Worm (Caenorhabditis elegans) whole organism, dauer: ENCODE measurements around the gene nhr-188.

Experiments
- unc-62 ChIP-seq: sonication (generic microtip); optimal IDR thresholded peaks from 2 replicates; lab custom pipeline; 2017; ENCODE audit warnings: missing biosample characterization, missing genetic modification reagents, missing genetic modification characterization

nhr-188 gene

DNA sequence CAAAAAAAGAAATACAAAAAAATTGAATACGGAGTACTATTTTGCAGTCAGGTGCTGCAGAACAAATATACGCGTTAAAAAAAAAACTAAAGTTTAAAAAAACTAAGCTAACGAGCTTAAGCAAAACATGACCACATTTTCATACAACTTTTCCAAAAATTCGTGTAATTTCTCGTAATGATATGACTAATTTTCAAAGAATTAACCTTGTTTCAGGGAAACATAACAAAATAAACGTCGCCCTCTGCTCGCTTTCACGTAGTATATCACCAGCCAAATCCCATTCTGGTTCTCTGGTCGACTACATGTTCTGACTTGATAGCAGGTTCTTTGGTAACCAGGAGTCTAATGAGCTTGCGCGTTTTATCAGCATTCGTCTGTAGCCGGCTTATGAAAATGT, 12.7 kb upstream of the nhr-188 start:
- no peak for TF ChIP-seq unc-62 (GFP tag; lab: Kevin White, UChicago)

ce11 chrV:3868905-3869304, 11.2 kb upstream of the nhr-188 start, which contains the start of gene nhr-157:
Gene nhr-157 (minus strand): TSS chrV:3869005.
- no peak for TF ChIP-seq unc-62 (GFP tag; lab: Kevin White, UChicago)

ce11 chrV:3865273-3865672, 7.6 kb upstream of the nhr-188 start:
- TF ChIP-seq unc-62 (GFP tag; lab: Kevin White, UChicago): no peak

DNA sequence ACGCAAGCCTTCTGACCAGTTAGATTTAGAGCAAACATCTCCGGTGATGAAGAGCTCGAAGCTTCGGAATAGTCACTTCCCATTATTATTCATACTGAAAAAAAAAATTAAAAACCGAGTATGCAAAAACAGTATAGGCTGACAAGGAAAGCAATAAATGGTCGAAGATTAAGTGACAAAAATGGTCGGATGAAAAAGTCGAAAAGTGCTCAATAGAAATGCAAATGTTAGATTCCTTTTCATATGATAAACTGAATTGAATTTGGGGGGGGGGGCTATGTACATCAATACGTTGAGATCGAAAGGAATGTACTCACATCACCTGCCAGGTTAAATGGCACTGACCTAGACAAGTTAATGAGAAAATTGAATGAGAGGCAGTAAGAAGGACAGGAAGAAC, 5.2 kb upstream of the nhr-188 start, which contains the start of gene nhr-187:
nhr-187 (minus strand) TSS at position 101 of the 400 bp plus-strand sequence.
- TF ChIP-seq unc-62 (GFP tag; lab: Kevin White, UChicago): no peak

DNA sequence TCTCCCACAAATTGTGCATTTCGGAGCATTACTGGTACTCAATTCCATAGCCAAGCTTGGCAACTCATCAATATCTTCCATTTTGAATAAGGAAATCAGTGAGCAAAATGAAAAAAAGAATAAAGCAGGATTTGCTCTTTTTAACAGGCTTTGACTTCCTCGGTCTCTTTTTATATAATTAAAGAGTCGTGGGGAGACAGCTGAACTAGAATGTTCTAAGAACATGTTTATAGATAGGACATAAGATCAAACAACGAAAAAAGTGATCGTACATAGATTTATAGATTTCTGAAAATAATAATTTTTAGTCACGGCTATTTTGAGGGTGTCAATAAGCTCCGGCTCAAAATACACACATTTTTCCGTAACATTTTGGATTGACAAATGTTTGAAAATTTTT, 2.5 kb upstream of the nhr-188 start, which contains the start of gene nhr-189:
nhr-189 (minus strand) TSS at position 121 of the 400 bp plus-strand sequence.
- TF ChIP-seq unc-62 (GFP tag; lab: Kevin White, UChicago): no peak

ce11 chrV:3855916-3856315, 1.7 kb downstream of the nhr-188 start:
- no peak for TF ChIP-seq unc-62 (GFP tag; lab: Kevin White, UChicago)

DNA sequence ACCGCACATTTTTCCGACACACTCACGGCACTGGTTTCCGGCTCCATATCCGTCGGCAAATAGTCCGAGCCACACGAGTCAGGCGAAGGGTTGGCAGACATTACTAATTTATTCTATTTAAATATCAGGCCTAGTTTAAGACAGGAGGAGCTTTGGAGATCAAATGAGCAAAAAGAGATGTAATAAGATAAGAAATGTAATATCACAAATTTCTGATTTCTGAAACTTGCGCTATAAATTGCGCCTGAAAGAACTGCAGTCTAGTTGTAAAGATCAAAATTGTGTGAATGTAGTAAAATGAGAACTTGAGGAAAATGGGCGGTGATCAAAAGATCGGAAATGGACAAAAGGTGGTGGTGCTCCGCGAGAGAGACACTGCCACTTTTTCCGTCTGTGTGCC, 2.8 kb downstream of the nhr-188 start, which contains the start of gene nhr-186:
nhr-186 (minus strand) TSS at position 101 of the 400 bp plus-strand sequence.
- TF ChIP-seq unc-62 (GFP tag; lab: Kevin White, UChicago): no peak

ce11 chrV:3851760-3852159, 5.9 kb downstream of the nhr-188 start:
- TF ChIP-seq unc-62 (GFP tag; lab: Kevin White, UChicago): no peak

ce11 chrV:3847268-3847667, 10.4 kb downstream of the nhr-188 start, which contains the start of gene nhr-185:
Gene nhr-185 (minus strand): TSS chrV:3847368.
- TF ChIP-seq unc-62 (GFP tag; lab: Kevin White, UChicago): no peak

DNA sequence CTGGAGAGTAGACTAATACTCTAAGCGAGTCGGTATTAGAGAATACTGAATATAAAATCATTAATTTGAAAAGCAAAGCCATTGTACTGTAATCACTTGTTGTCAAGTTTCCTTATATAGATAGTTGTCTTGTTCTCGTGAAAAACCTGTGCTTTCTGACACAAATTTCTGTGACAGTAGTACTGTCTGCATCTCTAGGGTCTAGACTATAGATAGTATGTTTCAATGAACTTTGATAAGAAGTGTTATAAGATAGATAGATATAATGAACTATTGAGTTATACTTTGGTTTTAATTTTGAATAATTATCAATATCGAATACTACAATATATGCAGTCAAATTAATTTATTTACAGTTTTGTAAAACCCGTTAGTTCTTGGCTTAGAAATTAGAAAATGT, 13.7 kb downstream of the nhr-188 start, which contains the start of gene ugt-32:
ugt-32 (minus strand) TSS at position 82 of the 400 bp plus-strand sequence.
- TF ChIP-seq unc-62 (GFP tag; lab: Kevin White, UChicago): no peak

DNA sequence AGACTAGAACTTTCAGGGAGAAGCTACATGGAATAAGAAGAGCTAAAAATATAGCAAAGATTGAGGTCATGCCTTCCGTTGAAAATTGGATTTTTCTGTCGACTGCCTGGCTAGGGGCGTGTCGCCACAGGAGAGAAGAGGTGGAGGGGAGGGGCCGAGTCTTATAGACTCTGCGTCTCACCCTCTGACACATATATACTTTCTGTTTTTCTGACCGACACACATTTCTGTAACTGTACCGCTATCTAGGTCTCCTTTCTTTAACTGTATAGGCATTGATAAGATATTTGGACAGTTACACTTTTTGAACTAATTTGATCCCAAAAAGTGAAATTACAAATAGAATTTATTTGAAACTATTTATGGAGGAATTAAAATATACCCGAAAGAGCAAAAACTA, 16.2 kb downstream of the nhr-188 start:
- no peak for TF ChIP-seq unc-62 (GFP tag; lab: Kevin White, UChicago)

DNA sequence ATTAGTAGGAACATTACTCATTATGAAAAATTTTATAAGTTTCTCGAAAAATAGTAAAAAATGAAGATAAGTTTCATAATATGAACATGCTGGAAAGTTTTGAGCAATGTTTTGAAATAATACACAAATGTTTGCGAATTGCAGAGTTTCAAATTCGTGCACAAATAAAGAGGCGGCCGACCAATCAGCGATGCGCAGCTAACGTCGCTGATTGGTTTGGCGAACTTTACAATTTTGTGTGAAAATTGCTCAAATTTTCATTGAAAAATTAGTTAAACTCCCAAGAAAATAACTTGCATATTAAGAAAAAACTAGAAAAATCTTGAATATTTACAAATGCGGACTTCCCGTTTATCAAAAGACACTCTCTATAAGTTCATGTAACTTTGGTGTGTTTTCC, 25.0 kb downstream of the nhr-188 start:
- TF ChIP-seq unc-62 (GFP tag; lab: Kevin White, UChicago): no peak

DNA sequence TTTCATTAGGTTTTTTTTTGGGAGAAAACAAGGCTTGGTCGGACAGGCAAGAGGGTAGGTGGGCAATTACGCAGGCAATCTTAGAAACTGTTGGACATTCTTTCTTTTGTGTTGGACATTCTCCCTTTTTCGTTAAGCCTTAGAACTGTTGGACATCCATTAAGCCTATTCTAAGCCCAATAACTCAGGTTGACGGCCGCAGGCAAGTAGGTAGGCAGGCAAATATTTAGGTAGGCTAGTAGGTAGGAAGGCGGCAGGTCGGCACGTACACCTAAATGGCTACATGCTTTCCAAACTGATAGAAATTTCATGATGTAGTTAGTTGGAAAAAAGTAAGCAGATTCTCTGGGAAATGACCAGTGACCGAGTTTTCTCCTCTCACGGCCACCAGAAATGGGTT, 25.6 kb downstream of the nhr-188 start:
- TF ChIP-seq unc-62 (GFP tag; lab: Kevin White, UChicago): no peak

DNA sequence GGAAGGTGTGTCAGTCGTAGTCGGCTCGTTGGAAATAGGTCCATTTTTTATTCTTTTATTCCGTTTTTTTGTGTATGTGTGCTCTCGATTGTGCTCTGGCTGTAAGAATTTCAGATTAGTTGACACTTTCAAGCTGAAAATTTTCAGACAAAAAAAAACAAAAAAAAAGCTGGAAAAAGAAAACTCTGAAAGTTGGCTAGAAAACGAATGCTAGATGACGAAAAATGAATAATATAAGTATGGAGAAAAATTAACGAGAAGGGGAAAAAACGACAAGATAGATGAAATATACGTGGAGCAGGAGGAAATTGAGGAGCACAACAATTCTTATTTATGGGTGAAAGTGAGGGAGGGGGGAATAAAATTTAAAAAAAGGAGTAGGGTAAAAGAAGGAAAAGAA, 26.0 kb downstream of the nhr-188 start, which contains the start of gene H10D18.5:
H10D18.5 (minus strand) TSS at position 101 of the 400 bp plus-strand sequence.
- TF ChIP-seq unc-62 (GFP tag; lab: Kevin White, UChicago): no peak

ce11 chrV:3825190-3825589, 32.5 kb downstream of the nhr-188 start:
- no peak for TF ChIP-seq unc-62 (GFP tag; lab: Kevin White, UChicago)

ce11 chrV:3820875-3821274, 36.8 kb downstream of the nhr-188 start:
- TF ChIP-seq unc-62 (GFP tag; lab: Kevin White, UChicago): no peak

DNA sequence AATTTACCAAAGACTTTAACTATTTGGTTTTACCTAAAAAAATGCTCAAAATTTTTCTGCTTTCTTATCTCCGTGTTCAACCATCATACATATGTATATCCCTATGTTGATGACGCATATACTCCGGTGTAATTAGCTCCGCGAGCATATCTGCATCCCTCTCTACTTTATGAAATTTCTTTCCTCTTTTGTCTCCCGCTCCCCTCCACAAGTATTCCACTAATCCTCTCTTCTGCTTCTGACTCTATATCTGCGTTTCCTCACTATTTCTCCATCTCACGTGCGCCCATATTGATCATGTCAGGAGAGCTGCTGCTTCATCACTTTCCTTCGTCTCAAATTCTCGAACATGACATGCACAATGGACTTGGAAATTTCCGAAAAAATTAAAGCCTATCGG, 42.7 kb downstream of the nhr-188 start, which contains the start of gene H10D18.1:
H10D18.1 (plus strand) TSS at position 277 of the 400 bp plus-strand sequence.
- TF ChIP-seq unc-62 (GFP tag; lab: Kevin White, UChicago): no peak
